Fruit fly (Drosophila melanogaster) S2 (cell line): ENCODE results near the gene Xrcc2.

ENCODE experiments used
- CG8478 ChIP-seq: fragments of >200 bp; optimal IDR thresholded peaks from 2 replicates; lab custom pipeline; 2018
- CTCF ChIP-seq, 2 experiments: fragments of >200 bp; optimal IDR thresholded peaks; 2 replicates each; lab custom pipeline; 2018

- TF ChIP-seq CG8478 (lab: Kevin White, UChicago) (no peak), CTCF (optimal IDR thresholded peaks at IDR 0.05; lab: Kevin White, UChicago) (no peak)
Measured at dm6 chrX:18452717-18453116, 47.2 kb upstream of the Xrcc2 start.
